Worm (Caenorhabditis elegans): ENCODE data around the gene Y71H2AM.6.
A peak's percentile ranks its signal among the peaks of the same experiment; 100 is the strongest.

The Y71H2AM.6 gene

ce11 chrIII:2785840-2786239 lies 5.0 kb downstream of the Y71H2AM.6 start, which contains the start of gene Y71H2AM.20 (continued):
- peak; percentile 40 for TF ChIP-seq R02D3.7 (tag; optimal IDR thresholded peaks at IDR 0.05)
- TF ChIP-seq hif-1 (tag; optimal IDR thresholded peaks at IDR 0.05), result peak; percentile 24 to 85
- peak; percentile 94 for TF ChIP-seq nhr-25 (tag; optimal IDR thresholded peaks at IDR 0.05; ENCODE audit: borderline replicate concordance, insufficient read depth)
- peak; percentile 83 for TF ChIP-seq pqm-1 (tag; optimal IDR thresholded peaks at IDR 0.05)
- TF ChIP-seq sdz-12 (GFP tag; optimal IDR thresholded peaks at IDR 0.05), result no peak
- TF ChIP-seq saeg-2 (GFP tag; IDR thresholded peaks at IDR 0.05), result 0 out of 2 replicates have a peak, but pooled peaks have one; percentile 49
- TF ChIP-seq dmd-9 (GFP tag; IDR thresholded peaks at IDR 0.05), result peak; percentile 66; the same call in 1 of the 2 replicates
- TF ChIP-seq zfp-2 (tag; optimal IDR thresholded peaks at IDR 0.05), result peak; percentile 81
- TF ChIP-seq F49E8.2 (tag; optimal IDR thresholded peaks at IDR 0.05; ENCODE audit: borderline replicate concordance), result peak; percentile 76
- TF ChIP-seq madf-5 (GFP tag; IDR thresholded peaks at IDR 0.05), result no peak
- peak; percentile 95 for TF ChIP-seq nhr-11 (tag; optimal IDR thresholded peaks at IDR 0.05)
- TF ChIP-seq snpc-4 (tag; optimal IDR thresholded peaks at IDR 0.05), result peak; percentile 44
- TF ChIP-seq Y48G9A.11 (GFP tag; IDR thresholded peaks at IDR 0.05), result peak; percentile 47; the same call in 1 of the 2 replicates

ce11 chrIII:2786740-2787139 lies 5.9 kb downstream of the Y71H2AM.6 start, which contains the start of gene nduc-2:
nduc-2 (plus strand) TSS chrIII:2786852.
- peak; percentile 62 for TF ChIP-seq set-16 (GFP tag; IDR thresholded peaks at IDR 0.05)
- TF ChIP-seq lin-38 (GFP tag; IDR thresholded peaks at IDR 0.05), result peak; percentile 67
- no peak for TF ChIP-seq saeg-2 (GFP tag; IDR thresholded peaks at IDR 0.05)
- no peak for TF ChIP-seq lir-3 (tag; optimal IDR thresholded peaks at IDR 0.05)
- TF ChIP-seq gei-8 (GFP tag; optimal IDR thresholded peaks at IDR 0.05), result peak; percentile 14
- 0 out of 2 replicates have a peak, but pooled peaks have one; percentile 13 for TF ChIP-seq lin-29 (GFP tag; IDR thresholded peaks at IDR 0.05)
- peak; percentile 29; the same call in 1 of the 2 replicates for TF ChIP-seq zfp-3 (GFP tag; conservative IDR thresholded peaks at IDR 0.05)
- TF ChIP-seq ama-1 (optimal IDR thresholded peaks at IDR 0.05), result peak; percentile 41
- TF ChIP-seq lin-1 (GFP tag; IDR thresholded peaks at IDR 0.05), result 0 out of 2 replicates have a peak, but pooled peaks have one; percentile 7
- no peak for TF ChIP-seq nhr-237 (tag; optimal IDR thresholded peaks at IDR 0.05)
- peak; percentile 66; the same call in 1 of the 2 replicates for TF ChIP-seq Y105C5A.15 (GFP tag; IDR thresholded peaks at IDR 0.05)
- TF ChIP-seq daf-19 (GFP tag; conservative IDR thresholded peaks at IDR 0.05), result no peak
- peak; percentile 44; the same call in 1 of the 2 replicates for TF ChIP-seq T26A8.4 (GFP tag; IDR thresholded peaks at IDR 0.05)
- TF ChIP-seq mdl-1 (tag; optimal IDR thresholded peaks at IDR 0.05), result no peak
- 0 out of 2 replicates have a peak, but pooled peaks have one; percentile 15 for TF ChIP-seq Y75B8A.6 (GFP tag; IDR thresholded peaks at IDR 0.05)
- 0 out of 2 replicates have a peak, but pooled peaks have one; percentile 23 for TF ChIP-seq F26F4.8 (GFP tag; conservative IDR thresholded peaks at IDR 0.05)
- TF ChIP-seq pha-4 (GFP tag; IDR thresholded peaks at IDR 0.05), result peak; percentile 28; the same call in 1 of the 2 replicates
- TF ChIP-seq pha-4 (tag; optimal IDR thresholded peaks at IDR 0.05), result no peak
- no peak for TF ChIP-seq ces-1 (GFP tag; optimal IDR thresholded peaks at IDR 0.05)
- TF ChIP-seq php-3 (GFP tag; IDR thresholded peaks at IDR 0.05), result 0 out of 2 replicates have a peak, but pooled peaks have one; percentile 25
- 0 out of 2 replicates have a peak, but pooled peaks have one; percentile 19 for TF ChIP-seq D1046.2 (GFP tag; IDR thresholded peaks at IDR 0.05)
- peak in 1 of 2 experiments; percentile 13 for TF ChIP-seq unc-62 (GFP tag; optimal IDR thresholded peaks at IDR 0.05 in 1 of 2)
- no peak for TF ChIP-seq unc-62 (tag; optimal IDR thresholded peaks at IDR 0.05)

ce11 chrIII:2787979-2788491 lies 7.2 kb downstream of the Y71H2AM.6 start, which contains the start of gene tbcc-1:
tbcc-1 (plus strand) TSS chrIII:2788441.
- no peak for TF ChIP-seq ZK337.2 (GFP tag; IDR thresholded peaks at IDR 0.05)
- no peak for TF ChIP-seq mes-2 (tag; optimal IDR thresholded peaks at IDR 0.05; ENCODE audit: poor library complexity, severe bottlenecking)
- TF ChIP-seq vab-7 (GFP tag; IDR thresholded peaks at IDR 0.05), result no peak
- TF ChIP-seq mdt-29 (GFP tag; IDR thresholded peaks at IDR 0.05), result no peak
- TF ChIP-seq ceh-32 (tag; optimal IDR thresholded peaks at IDR 0.05; ENCODE audit: poor library complexity), result no peak
- no peak for TF ChIP-seq hlh-11 (tag; optimal IDR thresholded peaks at IDR 0.05)
- TF ChIP-seq ama-1 (optimal IDR thresholded peaks at IDR 0.05), result peak; percentile 60
- no peak for TF ChIP-seq F37D6.2 (tag; optimal IDR thresholded peaks at IDR 0.05)
- no peak for TF ChIP-seq aha-1 (tag)
- no peak for TF ChIP-seq spr-1 (tag; optimal IDR thresholded peaks at IDR 0.05)
- no peak for TF ChIP-seq nhr-42 (GFP tag; IDR thresholded peaks at IDR 0.05)
- TF ChIP-seq ztf-7 (tag; optimal IDR thresholded peaks at IDR 0.05), result no peak
- TF ChIP-seq lin-38 (GFP tag; IDR thresholded peaks at IDR 0.05), result peak; percentile 49

All from whole organism, L4 larva.